Worm (Caenorhabditis elegans): ENCODE data around the gene fbxb-76.

DNA sequence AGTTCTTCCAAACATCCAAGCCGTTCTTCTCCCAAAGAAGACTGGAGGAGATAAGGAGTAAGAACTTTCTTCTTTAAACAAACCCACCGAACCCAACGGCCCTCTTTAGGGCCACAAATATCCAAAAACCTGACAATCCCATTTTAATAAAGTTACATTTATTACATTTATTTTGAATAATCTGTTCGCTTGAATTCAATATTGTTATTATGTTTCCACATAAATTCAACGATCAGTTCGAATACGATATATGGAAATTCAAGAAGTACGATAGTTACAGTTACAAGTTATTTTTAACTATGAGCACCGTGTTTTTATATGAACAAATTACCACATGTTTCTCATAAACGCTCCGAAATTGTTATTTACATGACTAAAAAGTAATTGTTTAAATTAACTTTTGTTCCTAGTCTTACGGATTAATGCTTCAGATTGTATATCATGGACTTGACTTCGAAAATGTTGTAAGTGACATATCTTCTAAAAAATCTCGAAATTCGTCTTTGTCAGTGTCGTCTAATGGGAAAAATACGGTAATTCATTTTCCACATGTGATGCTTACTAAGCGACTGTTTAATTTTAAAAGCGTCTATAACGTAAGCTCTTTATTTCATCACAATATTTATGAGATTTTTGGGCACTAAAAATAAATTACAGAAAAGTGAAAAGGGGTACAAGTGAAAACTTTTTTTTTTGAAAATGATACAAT lies 38.3 kb downstream of the fbxb-76 start:
- TF ChIP-seq skn-1 (tag; optimal IDR thresholded peaks at IDR 0.05): no peak
- no peak for TF ChIP-seq unc-98 (GFP tag; IDR thresholded peaks at IDR 0.05)
- no peak for TF ChIP-seq fkh-10 (GFP tag; optimal IDR thresholded peaks at IDR 0.05)
- TF ChIP-seq pqm-1 (tag; optimal IDR thresholded peaks at IDR 0.05): no peak
- TF ChIP-seq ets-5 (GFP tag; IDR thresholded peaks at IDR 0.05): no peak
- TF ChIP-seq elt-3 (tag; optimal IDR thresholded peaks at IDR 0.05): no peak
- no peak for TF ChIP-seq dpl-1 (GFP tag; optimal IDR thresholded peaks at IDR 0.05)
- no peak for TF ChIP-seq nhr-11 (tag; optimal IDR thresholded peaks at IDR 0.05)
- TF ChIP-seq sup-37 (GFP tag; optimal IDR thresholded peaks at IDR 0.05): no peak
- no peak for TF ChIP-seq aly-2 (tag; optimal IDR thresholded peaks at IDR 0.05)
- TF ChIP-seq lin-15B (tag; optimal IDR thresholded peaks at IDR 0.05): no peak
- no peak for TF ChIP-seq C16A3.4 (tag; optimal IDR thresholded peaks at IDR 0.05)
- no peak for TF ChIP-seq nhr-12 (tag; optimal IDR thresholded peaks at IDR 0.05)
- TF ChIP-seq alr-1 (tag; optimal IDR thresholded peaks at IDR 0.05; ENCODE audit: borderline replicate concordance): no peak

Data from whole organism, L1 larva.